Fruit fly (Drosophila melanogaster) whole organism: Measurements from ENCODE around the gene C3G.

ENCODE experiments used
- CG8478 ChIP-seq: fragments of >200 bp; optimal IDR thresholded peaks from 2 replicates; lab custom pipeline; 2018; ENCODE audit warnings: inconsistent platforms
- Dll ChIP-seq: fragments of >200 bp; optimal IDR thresholded peaks from 2 replicates; lab custom pipeline; 2017
- EcR ChIP-seq, 2 experiments: fragments of >200 bp; optimal IDR thresholded peaks; 2 replicates each; lab custom pipeline; 2017; ENCODE audit warnings: missing biosample characterization in 2 of 2, missing genetic modification characterization in 2 of 2, missing genetic modification reagents in 2 of 2
- psq ChIP-seq: fragments of >200 bp; optimal IDR thresholded peaks from 2 replicates; lab custom pipeline; 2017
- usp ChIP-seq: fragments of >200 bp; optimal IDR thresholded peaks from 2 replicates; lab custom pipeline; 2017; ENCODE audit warnings: missing biosample characterization, missing genetic modification characterization, mixed read lengths

- TF ChIP-seq EcR (GFP tag; optimal IDR thresholded peaks at IDR 0.05; lab: Kevin White, UChicago) (no peak), psq (lab: Kevin White, UChicago) (no peak), usp (no peak), Dll (lab: Kevin White, UChicago) (no peak), CG8478 (lab: Kevin White, UChicago) (no peak)
Observed at dm6 chrX:6739936-6740668, 63.3 kb downstream of the C3G start, which contains the start of gene CG3168.
